Worm (Caenorhabditis elegans) whole organism, mixed stage, embryonic: ENCODE measurements around the gene bbs-4.
A peak's percentile ranks its signal among the peaks of the same experiment; 100 is the strongest.

Experiments
- M03D4.4 ChIP-seq: sonication (generic microtip); optimal IDR thresholded peaks from 2 replicates; lab custom pipeline; 2017; ENCODE audit warnings: mild to moderate bottlenecking, missing genetic modification characterization, missing compliant biosample characterization
- bed-3 ChIP-seq: fragments of 200-800 bp; sonication (Bioruptor generic); optimal IDR thresholded peaks from 3 replicates; lab custom pipeline; 2018; ENCODE audit warnings: mild to moderate bottlenecking, missing genetic modification characterization, moderate library complexity, missing compliant biosample characterization
- blmp-1 ChIP-seq: fragments of 150-350 bp; optimal IDR thresholded peaks from 2 replicates; lab custom pipeline; 2014; ENCODE audit warnings: missing biosample characterization, missing genetic modification characterization
- ceh-39 ChIP-seq: fragments of 150-350 bp; optimal IDR thresholded peaks from 2 replicates; lab custom pipeline; 2014; ENCODE audit warnings: missing biosample characterization, missing genetic modification characterization
- ceh-43 ChIP-seq: fragments of 200-800 bp; sonication (Bioruptor generic); optimal IDR thresholded peaks from 2 replicates; lab custom pipeline; 2018; ENCODE audit warnings: mild to moderate bottlenecking, missing genetic modification characterization, moderate library complexity, missing compliant biosample characterization
- ceh-83 ChIP-seq: fragments of 200-800 bp; sonication (Bioruptor generic); optimal IDR thresholded peaks from 2 replicates; lab custom pipeline; 2018; ENCODE audit warnings: mild to moderate bottlenecking, missing genetic modification characterization, missing compliant biosample characterization
- ces-1 ChIP-seq: fragments of 150-350 bp; optimal IDR thresholded peaks from 2 replicates; lab custom pipeline; 2014; ENCODE audit warnings: missing biosample characterization, missing genetic modification reagents, missing genetic modification characterization
- cnd-1 ChIP-seq: fragments of 200-800 bp; sonication (Bioruptor generic); optimal IDR thresholded peaks from 2 replicates; lab custom pipeline; 2018; ENCODE audit warnings: mild to moderate bottlenecking, missing genetic modification characterization, missing compliant biosample characterization
- drap-1 ChIP-seq: fragments of 200-800 bp; sonication (Bioruptor generic); optimal IDR thresholded peaks from 3 replicates; lab custom pipeline; 2018; ENCODE audit warnings: mild to moderate bottlenecking, missing genetic modification characterization, missing compliant biosample characterization
- elt-1 ChIP-seq: sonication (generic microtip); optimal IDR thresholded peaks from 2 replicates; lab custom pipeline; 2017; ENCODE audit warnings: missing genetic modification characterization, mild to moderate bottlenecking, missing compliant biosample characterization, antibody characterized with exemption, moderate library complexity, borderline replicate concordance; ENCODE audit not compliant: insufficient read depth
- elt-3 ChIP-seq: fragments of 150-350 bp; optimal IDR thresholded peaks from 2 replicates; lab custom pipeline; 2014; ENCODE audit warnings: missing biosample characterization, missing genetic modification characterization
- flh-1 ChIP-seq: fragments of 200-800 bp; sonication (Bioruptor generic); optimal IDR thresholded peaks from 2 replicates; lab custom pipeline; 2018; ENCODE audit warnings: mild to moderate bottlenecking, missing genetic modification characterization, moderate library complexity, missing compliant biosample characterization
- ham-2 ChIP-seq: fragments of 200-800 bp; sonication (Bioruptor generic); optimal IDR thresholded peaks from 2 replicates; lab custom pipeline; 2018; ENCODE audit warnings: mild to moderate bottlenecking, missing genetic modification characterization, missing compliant biosample characterization
- hlh-1 ChIP-seq: fragments of 150-350 bp; optimal IDR thresholded peaks from 2 replicates; lab custom pipeline; 2014; ENCODE audit warnings: missing biosample characterization, missing genetic modification reagents, missing genetic modification characterization
- lin-13 ChIP-seq: fragments of 150-350 bp; optimal IDR thresholded peaks from 2 replicates; lab custom pipeline; 2014; ENCODE audit warnings: missing biosample characterization, missing genetic modification characterization
- lsy-2 ChIP-seq: fragments of 150-350 bp; optimal IDR thresholded peaks from 2 replicates; lab custom pipeline; 2014; ENCODE audit warnings: missing biosample characterization, missing genetic modification characterization
- mab-5 ChIP-seq: fragments of 150-350 bp; optimal IDR thresholded peaks from 2 replicates; lab custom pipeline; 2014; ENCODE audit warnings: missing biosample characterization, missing genetic modification characterization
- mep-1 ChIP-seq: fragments of 150-350 bp; optimal IDR thresholded peaks from 2 replicates; lab custom pipeline; 2017; ENCODE audit warnings: missing biosample characterization, missing genetic modification reagents, missing genetic modification characterization, inconsistent platforms
- mls-2 ChIP-seq: sonication (generic microtip); optimal IDR thresholded peaks from 2 replicates; lab custom pipeline; 2016; ENCODE audit warnings: mild to moderate bottlenecking, missing genetic modification characterization, moderate library complexity, missing compliant biosample characterization
- nhr-12 ChIP-seq: fragments of 150-350 bp; optimal IDR thresholded peaks from 2 replicates; lab custom pipeline; 2014; ENCODE audit warnings: missing biosample characterization, missing genetic modification characterization
- nhr-2 ChIP-seq: fragments of 150-350 bp; optimal IDR thresholded peaks from 2 replicates; lab custom pipeline; 2014; ENCODE audit warnings: missing biosample characterization, missing genetic modification characterization
- nhr-237 ChIP-seq: fragments of 150-350 bp; optimal IDR thresholded peaks from 2 replicates; lab custom pipeline; 2014; ENCODE audit warnings: missing biosample characterization, missing genetic modification characterization
- nhr-28 ChIP-seq: fragments of 150-350 bp; optimal IDR thresholded peaks from 2 replicates; lab custom pipeline; 2014; ENCODE audit warnings: missing biosample characterization, missing genetic modification characterization
- sem-2 ChIP-seq: fragments of 200-800 bp; sonication (Bioruptor generic); optimal IDR thresholded peaks from 2 replicates; lab custom pipeline; 2018; ENCODE audit warnings: mild to moderate bottlenecking, missing genetic modification characterization, missing compliant biosample characterization
- snpc-4 ChIP-seq: fragments of 150-350 bp; optimal IDR thresholded peaks from 2 replicates; lab custom pipeline; 2014; ENCODE audit warnings: missing biosample characterization, missing genetic modification characterization
- sptf-1 ChIP-seq: sonication (generic microtip); optimal IDR thresholded peaks from 2 replicates; lab custom pipeline; 2017; ENCODE audit warnings: mild to moderate bottlenecking, missing genetic modification characterization, moderate library complexity, missing compliant biosample characterization
- unc-120 ChIP-seq: sonication (generic microtip); optimal IDR thresholded peaks from 2 replicates; lab custom pipeline; 2017; ENCODE audit warnings: missing genetic modification characterization, missing compliant biosample characterization; ENCODE audit not compliant: poor library complexity, severe bottlenecking
- unc-39 ChIP-seq: fragments of 150-350 bp; optimal IDR thresholded peaks from 2 replicates; lab custom pipeline; 2014; ENCODE audit warnings: missing biosample characterization, missing genetic modification characterization
- unc-62 ChIP-seq: fragments of 150-350 bp; optimal IDR thresholded peaks from 2 replicates; lab custom pipeline; 2014; ENCODE audit warnings: missing biosample characterization, missing genetic modification reagents, missing genetic modification characterization
- zip-8 ChIP-seq: fragments of 150-350 bp; optimal IDR thresholded peaks from 2 replicates; lab custom pipeline; 2014; ENCODE audit warnings: missing biosample characterization, missing genetic modification characterization
- ztf-11 ChIP-seq: fragments of 150-350 bp; optimal IDR thresholded peaks from 2 replicates; lab custom pipeline; 2014; ENCODE audit warnings: missing biosample characterization, missing genetic modification characterization

The bbs-4 gene

DNA sequence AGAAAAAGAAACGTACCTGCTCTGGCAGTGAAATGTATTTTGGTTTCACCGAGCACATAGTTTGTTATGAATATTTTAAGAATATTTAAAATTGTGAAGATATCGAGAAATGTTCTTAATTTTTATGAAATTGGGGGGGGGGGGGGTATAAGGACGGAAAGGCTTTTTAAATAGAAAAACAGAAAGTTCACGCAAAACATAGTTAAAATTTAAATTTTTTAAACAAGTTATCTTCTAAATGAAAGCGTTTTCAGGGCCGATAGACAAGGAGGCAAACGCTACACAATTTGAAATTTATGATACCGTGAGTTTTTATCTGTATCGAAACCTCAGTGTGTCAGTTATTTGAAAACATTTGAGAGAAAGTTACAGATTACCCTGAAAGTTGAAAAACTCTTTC, 43.8 kb upstream of the bbs-4 start, which contains the start of gene C15H7.4:
Gene C15H7.4 (minus strand): TSS at position 101 of the 400 bp plus-strand sequence.
- no peak for TF ChIP-seq drap-1 (GFP tag; lab: Kevin White, UChicago)
- no peak for TF ChIP-seq ces-1 (GFP tag; lab: Kevin White, UChicago)
- TF ChIP-seq ceh-39 (tag; lab: Kevin White, UChicago): no peak
- no peak for TF ChIP-seq nhr-2
- no peak for TF ChIP-seq lin-13 (tag; lab: Kevin White, UChicago)
- no peak for TF ChIP-seq ztf-11 (tag; lab: Kevin White, UChicago)
- no peak for TF ChIP-seq elt-1 (tag; lab: Kevin White, UChicago)
- TF ChIP-seq bed-3 (GFP tag; lab: Kevin White, UChicago): no peak
- no peak for TF ChIP-seq ceh-43 (GFP tag; lab: Kevin White, UChicago)
- no peak for TF ChIP-seq lsy-2 (tag; lab: Kevin White, UChicago)
- TF ChIP-seq sptf-1 (tag; lab: Kevin White, UChicago): no peak
- TF ChIP-seq nhr-12 (tag; lab: Kevin White, UChicago): no peak
- TF ChIP-seq ceh-83 (GFP tag; lab: Kevin White, UChicago): no peak
- no peak for TF ChIP-seq mab-5
- TF ChIP-seq mls-2: no peak
- TF ChIP-seq M03D4.4 (tag; lab: Kevin White, UChicago): no peak

DNA sequence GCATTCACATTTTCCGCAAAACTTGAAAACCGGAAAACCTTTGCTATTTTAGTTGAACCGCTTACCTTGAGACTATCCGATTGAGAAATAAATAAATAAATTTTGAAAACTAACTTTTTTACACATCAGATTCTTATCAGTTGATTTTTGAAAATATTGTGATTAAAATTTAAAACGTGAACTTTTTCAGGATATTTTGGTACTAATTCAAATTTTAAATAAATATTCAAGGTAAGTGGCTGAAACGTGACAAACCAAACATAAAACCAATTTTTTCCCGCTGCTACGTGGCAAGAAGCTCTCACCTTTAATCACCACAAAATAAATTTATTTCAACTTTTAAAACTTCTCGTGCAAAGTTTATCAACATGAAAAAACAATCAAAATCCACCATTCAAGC, 39.9 kb upstream of the bbs-4 start, which contains the start of gene C15H7.3:
Gene C15H7.3 (minus strand): TSS at position 101 of the 400 bp plus-strand sequence.
- TF ChIP-seq zip-8 (tag; lab: Kevin White, UChicago): no peak
- TF ChIP-seq hlh-1 (tag; lab: Kevin White, UChicago): no peak
- TF ChIP-seq sptf-1 (tag; lab: Kevin White, UChicago): no peak

DNA sequence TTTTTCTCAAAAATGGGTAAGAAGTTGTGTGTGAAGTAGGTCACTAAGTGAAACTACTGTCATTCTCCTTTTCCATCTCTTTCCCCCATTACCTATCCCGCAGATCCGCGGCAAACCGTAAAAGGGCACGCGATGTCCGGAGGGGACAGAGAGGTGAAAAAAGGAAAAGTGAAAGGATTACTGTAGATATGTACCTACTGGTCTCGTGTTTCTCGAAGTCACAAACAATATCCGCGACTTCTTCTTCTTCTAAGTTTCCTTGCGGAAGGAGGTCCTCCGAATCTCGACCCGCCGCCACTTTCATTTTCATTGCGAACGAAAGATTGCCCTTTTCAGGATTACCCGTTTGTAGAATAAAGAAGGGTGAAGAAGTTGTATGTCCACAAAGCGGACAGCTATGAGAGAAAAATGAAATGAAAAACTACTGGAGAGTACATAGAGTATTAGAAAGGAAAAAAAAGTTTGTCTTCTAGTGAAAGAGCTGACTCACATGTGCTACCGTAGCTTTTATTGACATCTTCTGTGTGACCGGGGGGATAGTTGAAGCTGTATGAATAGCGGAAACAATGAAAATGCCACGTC, 34.5 kb upstream of the bbs-4 start:
- TF ChIP-seq flh-1 (GFP tag; lab: Kevin White, UChicago): no peak
- no peak for TF ChIP-seq ceh-83 (GFP tag; lab: Kevin White, UChicago)
- no peak for TF ChIP-seq unc-62 (GFP tag; lab: Kevin White, UChicago)
- TF ChIP-seq ces-1 (GFP tag; lab: Kevin White, UChicago): no peak
- TF ChIP-seq lsy-2 (tag; lab: Kevin White, UChicago): peak; percentile 37
- no peak for TF ChIP-seq hlh-1 (tag; lab: Kevin White, UChicago)
- no peak for TF ChIP-seq mls-2
- no peak for TF ChIP-seq cnd-1 (tag; lab: Kevin White, UChicago)
- TF ChIP-seq ceh-39 (tag; lab: Kevin White, UChicago): no peak
- TF ChIP-seq lin-13 (tag; lab: Kevin White, UChicago): no peak
- peak; percentile 3 for TF ChIP-seq mep-1 (tag; lab: Kevin White, UChicago)
- TF ChIP-seq ztf-11 (tag; lab: Kevin White, UChicago): no peak
- TF ChIP-seq nhr-28 (tag; lab: Kevin White, UChicago): no peak
- TF ChIP-seq blmp-1: peak; percentile 94
- TF ChIP-seq nhr-2: no peak
- TF ChIP-seq elt-3 (tag; lab: Kevin White, UChicago): no peak
- TF ChIP-seq ham-2 (GFP tag; lab: Kevin White, UChicago): peak; percentile 60
- TF ChIP-seq sptf-1 (tag; lab: Kevin White, UChicago): no peak
- no peak for TF ChIP-seq unc-39 (tag; lab: Kevin White, UChicago)
- TF ChIP-seq mab-5: no peak
- no peak for TF ChIP-seq bed-3 (GFP tag; lab: Kevin White, UChicago)
- no peak for TF ChIP-seq nhr-237
- no peak for TF ChIP-seq drap-1 (GFP tag; lab: Kevin White, UChicago)
- no peak for TF ChIP-seq elt-1 (tag; lab: Kevin White, UChicago)
- TF ChIP-seq snpc-4 (tag; lab: Kevin White, UChicago): no peak
- no peak for TF ChIP-seq ceh-43 (GFP tag; lab: Kevin White, UChicago)
- TF ChIP-seq unc-120: no peak
- TF ChIP-seq sem-2 (GFP tag; lab: Kevin White, UChicago): no peak
- TF ChIP-seq, all 35 proteins: peak for 4

DNA sequence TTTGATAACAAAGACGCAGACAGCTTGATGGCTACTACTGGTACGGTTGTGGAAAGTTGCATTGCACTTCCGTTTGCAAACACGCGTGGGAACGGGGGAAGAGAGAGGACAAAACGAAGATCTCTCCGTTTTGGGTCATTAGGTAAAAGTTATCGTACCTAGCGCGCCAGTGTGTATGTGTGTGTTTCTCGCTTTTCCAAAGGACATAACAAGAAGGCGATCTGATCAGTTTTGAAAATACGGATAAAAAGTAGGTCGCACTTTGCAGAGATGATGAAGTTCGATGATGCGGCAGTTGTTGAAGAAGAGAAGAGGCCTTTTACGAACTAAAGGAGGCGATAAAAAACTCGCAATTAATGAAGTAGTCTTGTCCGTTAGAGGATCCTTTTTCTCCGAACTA, 33.1 kb upstream of the bbs-4 start:
- TF ChIP-seq bed-3 (GFP tag; lab: Kevin White, UChicago): no peak
- TF ChIP-seq sptf-1 (tag; lab: Kevin White, UChicago): no peak
- TF ChIP-seq nhr-28 (tag; lab: Kevin White, UChicago): no peak
